Fruit fly (Drosophila melanogaster) whole organism, embryonic: ENCODE measurements around the gene CG42540.

ENCODE experiments used
- C15 ChIP-seq: fragments of 200-800 bp; sonication (Bioruptor generic); IDR thresholded peaks from 3 replicates; pipeline ENCODE4 v1.3.6; 2022; ENCODE audit warnings: missing biosample characterization, missing genetic modification characterization
- CG10366 ChIP-seq: fragments of 200-800 bp; sonication (Bioruptor generic); IDR thresholded peaks from 2 replicates; pipeline ENCODE4 v1.3.6; 2022; ENCODE audit warnings: missing biosample characterization, missing genetic modification characterization
- CG11696 ChIP-seq: fragments of 200-800 bp; sonication (Bioruptor generic); IDR thresholded peaks from 2 replicates; pipeline ENCODE4 v1.3.6; 2022; ENCODE audit warnings: missing biosample characterization, missing genetic modification characterization
- CG12391 ChIP-seq: fragments of 200-800 bp; sonication (Bioruptor generic); optimal IDR thresholded peaks from 3 replicates; lab custom pipeline; 2018; ENCODE audit warnings: missing biosample characterization, mild to moderate bottlenecking, missing genetic modification characterization, moderate library complexity
- CG12659 ChIP-seq: fragments of 200-800 bp; sonication (Bioruptor generic); optimal IDR thresholded peaks from 3 replicates; lab custom pipeline; 2017; ENCODE audit warnings: mild to moderate bottlenecking, missing biosample characterization, missing genetic modification reagents, missing genetic modification characterization
- CG16779 ChIP-seq: fragments of 200-800 bp; sonication (Bioruptor generic); IDR thresholded peaks from 2 replicates; pipeline ENCODE4 v1.3.6; 2022; ENCODE audit warnings: missing biosample characterization, missing genetic modification characterization
- CG17385 ChIP-seq: fragments of 200-800 bp; sonication (Bioruptor generic); optimal IDR thresholded peaks from 3 replicates; lab custom pipeline; 2018; ENCODE audit warnings: missing biosample characterization, mild to moderate bottlenecking, missing genetic modification characterization
- CG17829 ChIP-seq: fragments of 200-800 bp; optimal IDR thresholded peaks from 2 replicates; lab custom pipeline; 2019; ENCODE audit warnings: missing biosample characterization, mild to moderate bottlenecking, missing genetic modification characterization, moderate library complexity
- CG18262 ChIP-seq: fragments of 200-800 bp; optimal IDR thresholded peaks from 3 replicates; lab custom pipeline; 2019; ENCODE audit warnings: missing biosample characterization, mild to moderate bottlenecking, missing genetic modification characterization, moderate library complexity
- CG3163 ChIP-seq: fragments of 200-800 bp; sonication (Bioruptor generic); optimal IDR thresholded peaks from 3 replicates; lab custom pipeline; 2016; ENCODE audit warnings: missing biosample characterization, missing genetic modification characterization
- CG32772 ChIP-seq: fragments of 200-800 bp; sonication (Bioruptor generic); IDR thresholded peaks from 2 replicates; pipeline ENCODE4 v1.3.6; 2022; ENCODE audit warnings: missing biosample characterization, missing genetic modification characterization
- CG34422 ChIP-seq: fragments of 200-800 bp; sonication (Bioruptor generic); IDR thresholded peaks from 3 replicates; pipeline ENCODE4 v1.3.6; 2022; ENCODE audit warnings: missing biosample characterization, missing genetic modification characterization
- CG6689 ChIP-seq: fragments of 200-800 bp; sonication (Bioruptor generic); IDR thresholded peaks from 2 replicates; pipeline ENCODE4 v1.3.6; 2022; ENCODE audit warnings: missing biosample characterization, missing genetic modification characterization
- CG8388 ChIP-seq: fragments of 200-800 bp; sonication (Bioruptor generic); optimal IDR thresholded peaks from 2 replicates; lab custom pipeline; 2019; ENCODE audit warnings: missing biosample characterization, mild to moderate bottlenecking, missing genetic modification characterization, moderate library complexity
- D19A ChIP-seq: fragments of 200-800 bp; optimal IDR thresholded peaks from 3 replicates; lab custom pipeline; 2019; ENCODE audit warnings: missing biosample characterization, mild to moderate bottlenecking, missing genetic modification characterization, moderate library complexity
- Dfd ChIP-seq, 2 experiments: fragments of >200 bp; optimal IDR thresholded peaks; 2 replicates each; lab custom pipeline; 2017; ENCODE audit warnings: missing biosample characterization in 2 of 2, missing genetic modification characterization in 2 of 2
- Dll ChIP-seq: fragments of 200-800 bp; sonication (Bioruptor generic); IDR thresholded peaks from 4 replicates; pipeline ENCODE4 v1.3.6; 2022; ENCODE audit warnings: missing biosample characterization, missing genetic modification characterization; ENCODE audit not compliant: partially characterized antibody
- Doc3 ChIP-seq: fragments of 200-800 bp; sonication (Bioruptor generic); IDR thresholded peaks from 3 replicates; pipeline ENCODE4 v1.3.6; 2022; ENCODE audit warnings: missing biosample characterization, missing genetic modification characterization; ENCODE audit not compliant: partially characterized antibody
- Dref ChIP-seq: fragments of 200-800 bp; sonication (Bioruptor generic); IDR thresholded peaks from 2 replicates; pipeline ENCODE4 v1.3.6; 2022; ENCODE audit warnings: missing biosample characterization, missing genetic modification characterization
- Drgx ChIP-seq: fragments of 200-800 bp; sonication (Bioruptor generic); IDR thresholded peaks from 2 replicates; pipeline ENCODE4 v1.3.6; 2022; ENCODE audit warnings: missing biosample characterization, missing genetic modification characterization
- E2f2 ChIP-seq: fragments of 200-800 bp; sonication (Bioruptor generic); IDR thresholded peaks from 2 replicates; pipeline ENCODE4 v1.3.6; 2022; ENCODE audit warnings: missing biosample characterization, missing genetic modification characterization
- Eip74EF ChIP-seq, 2 experiments: fragments of 200-800 bp in 1 of 2; fragments of >200 bp in 1 of 2; sonication (Bioruptor generic) in 1 of 2; optimal IDR thresholded peaks; 2 replicates each; lab custom pipeline; 2017 to 2019; ENCODE audit warnings: missing biosample characterization in 2 of 2, missing genetic modification characterization in 2 of 2, mild to moderate bottlenecking in 1 of 2, moderate library complexity in 1 of 2
- HmgZ ChIP-seq: fragments of 200-800 bp; sonication (Bioruptor generic); optimal IDR thresholded peaks from 2 replicates; lab custom pipeline; 2018; ENCODE audit warnings: missing biosample characterization, mild to moderate bottlenecking, missing genetic modification characterization
- Hmx ChIP-seq: fragments of 200-800 bp; sonication (Bioruptor generic); optimal IDR thresholded peaks from 2 replicates; lab custom pipeline; 2016; ENCODE audit warnings: missing biosample characterization, missing genetic modification characterization
- MTF-1 ChIP-seq: fragments of 200-800 bp; sonication (Bioruptor generic); optimal IDR thresholded peaks from 2 replicates; lab custom pipeline; 2018; ENCODE audit warnings: missing biosample characterization, mild to moderate bottlenecking, missing genetic modification characterization, borderline replicate concordance
- Ptx1 ChIP-seq: fragments of 200-800 bp; sonication (Bioruptor generic); IDR thresholded peaks from 2 replicates; pipeline ENCODE4 v1.3.6; 2022; ENCODE audit warnings: missing biosample characterization, missing genetic modification characterization
- Ravus ChIP-seq: fragments of 200-800 bp; sonication (Bioruptor generic); IDR thresholded peaks from 2 replicates; pipeline ENCODE4 v1.3.6; 2022; ENCODE audit warnings: missing biosample characterization, missing genetic modification characterization
- Sox100B ChIP-seq: fragments of 200-800 bp; sonication (Bioruptor generic); optimal IDR thresholded peaks from 3 replicates; lab custom pipeline; 2018; ENCODE audit warnings: missing biosample characterization, mild to moderate bottlenecking, missing genetic modification characterization
- Spps ChIP-seq: fragments of 200-800 bp; sonication (Bioruptor generic); optimal IDR thresholded peaks from 2 replicates; lab custom pipeline; 2018; ENCODE audit warnings: missing biosample characterization, mild to moderate bottlenecking, missing genetic modification characterization
- Tbp ChIP-seq: fragments of >200 bp; optimal IDR thresholded peaks from 2 replicates; lab custom pipeline; 2018; ENCODE audit warnings: missing biosample characterization, missing genetic modification characterization
- amos ChIP-seq: fragments of 200-800 bp; sonication (Bioruptor generic); IDR thresholded peaks from 2 replicates; pipeline ENCODE4 v1.3.6; 2022; ENCODE audit warnings: missing biosample characterization, missing genetic modification characterization; ENCODE audit not compliant: partially characterized antibody
- ap ChIP-seq: fragments of 200-800 bp; sonication (Bioruptor generic); IDR thresholded peaks from 2 replicates; pipeline ENCODE4 v1.3.6; 2022; ENCODE audit warnings: missing biosample characterization, missing genetic modification characterization
- ara ChIP-seq: fragments of 200-800 bp; sonication (Bioruptor generic); IDR thresholded peaks from 2 replicates; pipeline ENCODE4 v1.3.6; 2022; ENCODE audit warnings: missing biosample characterization, missing genetic modification characterization
- ase ChIP-seq: fragments of 200-800 bp; sonication (Bioruptor generic); IDR thresholded peaks from 3 replicates; pipeline ENCODE4 v1.3.6; 2022; ENCODE audit warnings: missing biosample characterization, missing genetic modification characterization
- dmrt11E ChIP-seq: fragments of 200-800 bp; sonication (Bioruptor generic); optimal IDR thresholded peaks from 3 replicates; lab custom pipeline; 2018; ENCODE audit warnings: missing biosample characterization, mild to moderate bottlenecking, missing genetic modification characterization, moderate library complexity
- ems ChIP-seq: fragments of 200-800 bp; sonication (Bioruptor generic); optimal IDR thresholded peaks from 3 replicates; lab custom pipeline; 2016; ENCODE audit warnings: missing biosample characterization, missing genetic modification characterization
- en ChIP-seq: fragments of 200-800 bp; sonication (Bioruptor generic); optimal IDR thresholded peaks from 2 replicates; lab custom pipeline; 2016; ENCODE audit warnings: missing biosample characterization, missing genetic modification characterization
- eve ChIP-seq, 2 experiments: fragments of >200 bp; optimal IDR thresholded peaks; 2 replicates each; lab custom pipeline; 2017; ENCODE audit warnings: missing biosample characterization in 2 of 2, missing genetic modification characterization in 2 of 2
- fd96Cb ChIP-seq: fragments of 200-800 bp; sonication (Bioruptor generic); optimal IDR thresholded peaks from 2 replicates; lab custom pipeline; 2018; ENCODE audit warnings: missing biosample characterization, mild to moderate bottlenecking, missing genetic modification characterization, moderate library complexity
- gcm ChIP-seq: fragments of 200-800 bp; sonication (Bioruptor generic); optimal IDR thresholded peaks from 2 replicates; lab custom pipeline; 2019; ENCODE audit warnings: missing biosample characterization, mild to moderate bottlenecking, missing genetic modification characterization, moderate library complexity
- gsb ChIP-seq: fragments of 200-800 bp; sonication (Bioruptor generic); IDR thresholded peaks from 2 replicates; pipeline ENCODE4 v1.3.6; 2022; ENCODE audit warnings: missing biosample characterization, missing genetic modification characterization
- mld ChIP-seq: fragments of 200-800 bp; sonication (Bioruptor generic); IDR thresholded peaks from 3 replicates; pipeline ENCODE4 v1.3.6; 2022; ENCODE audit warnings: missing biosample characterization, missing genetic modification characterization; ENCODE audit not compliant: partially characterized antibody
- nmo ChIP-seq: fragments of 200-800 bp; sonication (Bioruptor generic); optimal IDR thresholded peaks from 2 replicates; lab custom pipeline; 2018; ENCODE audit warnings: missing biosample characterization, mild to moderate bottlenecking, missing genetic modification characterization, moderate library complexity
- onecut ChIP-seq: fragments of 200-800 bp; sonication (Bioruptor generic); IDR thresholded peaks from 2 replicates; pipeline ENCODE4 v1.3.6; 2022; ENCODE audit warnings: missing biosample characterization, missing genetic modification characterization
- pb ChIP-seq: fragments of 200-800 bp; sonication (Bioruptor generic); optimal IDR thresholded peaks from 3 replicates; lab custom pipeline; 2016; ENCODE audit warnings: missing biosample characterization, missing genetic modification characterization
- pita ChIP-seq: fragments of 200-800 bp; sonication (Bioruptor generic); optimal IDR thresholded peaks from 2 replicates; lab custom pipeline; 2017; ENCODE audit warnings: missing biosample characterization, mild to moderate bottlenecking, missing genetic modification characterization
- trh ChIP-seq: fragments of 200-800 bp; sonication (Bioruptor generic); optimal IDR thresholded peaks from 2 replicates; lab custom pipeline; 2016; ENCODE audit warnings: missing biosample characterization, missing genetic modification characterization
- zen ChIP-seq: fragments of 200-800 bp; sonication (Bioruptor generic); optimal IDR thresholded peaks from 3 replicates; lab custom pipeline; 2018; ENCODE audit warnings: missing biosample characterization, mild to moderate bottlenecking, missing genetic modification characterization, moderate library complexity
- zf30C ChIP-seq: fragments of 200-800 bp; sonication (Bioruptor generic); optimal IDR thresholded peaks from 3 replicates; lab custom pipeline; 2018; ENCODE audit warnings: missing biosample characterization, mild to moderate bottlenecking, missing genetic modification characterization
- zfh1 ChIP-seq: fragments of 200-800 bp; sonication (Bioruptor generic); IDR thresholded peaks from 3 replicates; pipeline ENCODE4 v1.3.6; 2022; ENCODE audit warnings: missing biosample characterization, missing genetic modification characterization
- zfh2 ChIP-seq: fragments of 200-800 bp; sonication (Bioruptor generic); optimal IDR thresholded peaks from 2 replicates; lab custom pipeline; 2016; ENCODE audit warnings: missing biosample characterization, missing genetic modification characterization

CG42540 gene

dm6 chr3L:4546650-4547049, 9.2 kb upstream of the CG42540 start (continued):
- TF ChIP-seq Dll (no peak), nmo (GFP tag; lab: Kevin White, UChicago) (peak; percentile 80), Spps (tag; lab: Kevin White, UChicago) (peak; percentile 74), CG11696 (GFP tag; lab: Robert Waterston, UW) (0 out of 2 replicates have a peak, but pooled peaks have one; percentile 25), E2f2 (GFP tag; lab: Robert Waterston, UW) (peak; percentile 40; the same call in 1 of the 2 replicates), ara (GFP tag; lab: Robert Waterston, UW) (peak; percentile 86), trh (GFP tag; lab: Kevin White, UChicago) (no peak), Dfd (GFP tag; optimal IDR thresholded peaks at IDR 0.05; lab: Kevin White, UChicago) (no peak), ap (GFP tag; lab: Robert Waterston, UW) (no peak), ems (GFP tag; lab: Kevin White, UChicago) (peak; percentile 9), gsb (no peak), CG6689 (GFP tag; lab: Robert Waterston, UW) (peak; percentile 62), pb (GFP tag; lab: Kevin White, UChicago) (no peak), D19A (tag; lab: Kevin White, UChicago) (peak; percentile 82), CG17829 (tag; lab: Kevin White, UChicago) (peak; percentile 89), CG18262 (tag; lab: Kevin White, UChicago) (peak; percentile 90), Ptx1 (GFP tag; lab: Robert Waterston, UW) (peak; percentile 70; the same call in 1 of the 2 replicates), fd96Cb (tag; lab: Kevin White, UChicago) (peak; percentile 77), zfh1 (GFP tag; lab: Robert Waterston, UW) (peak; percentile 84), onecut (GFP tag; lab: Robert Waterston, UW) (peak; percentile 43), Drgx (GFP tag; lab: Robert Waterston, UW) (peak; percentile 92), CG12391 (tag; lab: Kevin White, UChicago) (peak; percentile 84), C15 (GFP tag; lab: Robert Waterston, UW) (no peak), zf30C (GFP tag; lab: Kevin White, UChicago) (peak; percentile 87), CG3163 (GFP tag; lab: Kevin White, UChicago) (no peak), Hmx (GFP tag; lab: Kevin White, UChicago) (no peak), CG34422 (GFP tag; lab: Robert Waterston, UW) (peak; percentile 31; the same call in 1 of the 3 replicates), dmrt11E (peak; percentile 94), pita (GFP tag; lab: Kevin White, UChicago) (no peak), eve (GFP tag; optimal IDR thresholded peaks at IDR 0.05; lab: Kevin White, UChicago) (peak in 1 of 2 experiments; percentile 70), Dref (no peak), Eip74EF (GFP tag; optimal IDR thresholded peaks at IDR 0.05; lab: Kevin White, UChicago) (peak in 1 of 2 experiments; percentile 33), zfh2 (no peak), Ravus (GFP tag; lab: Robert Waterston, UW) (no peak), CG32772 (GFP tag; lab: Robert Waterston, UW) (peak; percentile 45), amos (GFP tag; lab: Robert Waterston, UW) (no peak), en (GFP tag; lab: Kevin White, UChicago) (no peak), zen (tag; lab: Kevin White, UChicago) (peak; percentile 85), Tbp (no peak), CG16779 (GFP tag; lab: Robert Waterston, UW) (no peak), CG8388 (GFP tag; lab: Kevin White, UChicago) (peak; percentile 77), CG10366 (GFP tag; lab: Robert Waterston, UW) (peak; percentile 54), ase (GFP tag; lab: Robert Waterston, UW) (no peak), Sox100B (GFP tag; lab: Kevin White, UChicago) (peak; percentile 56), Doc3 (no peak), mld (GFP tag; lab: Robert Waterston, UW) (no peak), CG17385 (GFP tag; lab: Kevin White, UChicago) (peak; percentile 41), CG12659 (GFP tag; lab: Kevin White, UChicago) (peak; percentile 11), MTF-1 (peak; percentile 39), HmgZ (tag; lab: Kevin White, UChicago) (no peak), gcm (GFP tag; lab: Kevin White, UChicago) (peak; percentile 61)
